Fruit fly (Drosophila melanogaster) whole organism, embryonic: ENCODE data around the gene CG16903.

ENCODE experiments used
- Antp ChIP-seq: fragments of 200-800 bp; sonication (Bioruptor generic); optimal IDR thresholded peaks from 3 replicates; lab custom pipeline; 2016; ENCODE audit warnings: missing biosample characterization, missing genetic modification characterization
- CG10274 ChIP-seq: fragments of 200-800 bp; sonication (Bioruptor generic); optimal IDR thresholded peaks from 3 replicates; lab custom pipeline; 2017; ENCODE audit warnings: missing biosample characterization, mild to moderate bottlenecking, missing genetic modification characterization
- CG13296 ChIP-seq: fragments of 200-800 bp; sonication (Bioruptor generic); optimal IDR thresholded peaks from 3 replicates; lab custom pipeline; 2018; ENCODE audit warnings: missing biosample characterization, mild to moderate bottlenecking, missing genetic modification characterization
- CG15011 ChIP-seq: fragments of 200-800 bp; sonication (Bioruptor generic); optimal IDR thresholded peaks from 3 replicates; lab custom pipeline; 2018; ENCODE audit warnings: missing biosample characterization, mild to moderate bottlenecking, missing genetic modification characterization
- CG15514 ChIP-seq: fragments of 200-800 bp; sonication (Bioruptor generic); optimal IDR thresholded peaks from 3 replicates; lab custom pipeline; 2017; ENCODE audit warnings: missing biosample characterization, missing genetic modification characterization, mild to moderate bottlenecking, moderate library complexity, missing genetic modification reagents
- CG1603 ChIP-seq: fragments of 200-800 bp; sonication (Bioruptor generic); optimal IDR thresholded peaks from 2 replicates; lab custom pipeline; 2019; ENCODE audit warnings: missing biosample characterization, mild to moderate bottlenecking, missing genetic modification characterization, moderate library complexity
- CG6854 ChIP-seq: fragments of 200-800 bp; sonication (Bioruptor generic); optimal IDR thresholded peaks from 3 replicates; lab custom pipeline; 2017; ENCODE audit warnings: missing biosample characterization, mild to moderate bottlenecking, missing genetic modification characterization
- HLH3B ChIP-seq: fragments of 200-800 bp; sonication (Bioruptor generic); IDR thresholded peaks from 2 replicates; pipeline ENCODE4 v1.3.6; 2022; ENCODE audit warnings: missing biosample characterization, missing genetic modification characterization
- bab2 ChIP-seq: fragments of 200-800 bp; sonication (Bioruptor generic); optimal IDR thresholded peaks from 2 replicates; lab custom pipeline; 2016; ENCODE audit warnings: missing biosample characterization, missing genetic modification characterization
- croc ChIP-seq: fragments of 200-800 bp; sonication (Bioruptor generic); conservative IDR thresholded peaks from 3 replicates; pipeline ENCODE4 v1.3.6; 2022; ENCODE audit warnings: missing biosample characterization, missing genetic modification characterization
- emc ChIP-seq: fragments of 200-800 bp; sonication (Bioruptor generic); optimal IDR thresholded peaks from 2 replicates; lab custom pipeline; 2016; ENCODE audit warnings: missing biosample characterization, missing genetic modification characterization
- gcm ChIP-seq: fragments of 200-800 bp; sonication (Bioruptor generic); optimal IDR thresholded peaks from 2 replicates; lab custom pipeline; 2019; ENCODE audit warnings: missing biosample characterization, mild to moderate bottlenecking, missing genetic modification characterization, moderate library complexity

- TF ChIP-seq CG15514 (GFP tag; lab: Kevin White, UChicago) (no peak), Antp (GFP tag; lab: Kevin White, UChicago) (no peak), croc (GFP tag; lab: Robert Waterston, UW) (no peak), HLH3B (GFP tag; lab: Robert Waterston, UW) (no peak), gcm (GFP tag; lab: Kevin White, UChicago) (no peak), CG13296 (no peak), CG10274 (GFP tag; lab: Kevin White, UChicago) (no peak), CG1603 (no peak), bab2 (GFP tag; lab: Kevin White, UChicago) (no peak), emc (GFP tag; lab: Kevin White, UChicago) (no peak), CG15011 (GFP tag; lab: Kevin White, UChicago) (no peak), CG6854 (GFP tag; lab: Kevin White, UChicago) (no peak)
These were observed 27.7 kb upstream of the CG16903 start for dm6 chrX:2107782-2108409.
